Worm (Caenorhabditis elegans) whole organism, L1 larva: Measurements from ENCODE around the gene gnrr-2.
A peak's percentile ranks its signal among the peaks of the same experiment; 100 is the strongest.

Experiments used
- C16A3.4 ChIP-seq: fragments of 150-350 bp; optimal IDR thresholded peaks from 2 replicates; lab custom pipeline; 2014; ENCODE audit warnings: missing biosample characterization, missing genetic modification characterization
- C34B4.2 ChIP-seq: sonication (generic microtip); optimal IDR thresholded peaks from 2 replicates; lab custom pipeline; 2017; ENCODE audit warnings: mild to moderate bottlenecking, missing genetic modification characterization, missing compliant biosample characterization
- F16B12.6 ChIP-seq: fragments of 150-350 bp; optimal IDR thresholded peaks from 2 replicates; lab custom pipeline; 2014; ENCODE audit warnings: missing biosample characterization, missing genetic modification characterization
- Y116A8C.19 ChIP-seq: sonication (generic microtip); optimal IDR thresholded peaks from 2 replicates; lab custom pipeline; 2016; ENCODE audit warnings: missing compliant biosample characterization, missing genetic modification characterization, borderline replicate concordance
- aha-1 ChIP-seq: fragments of 150-350 bp; optimal IDR thresholded peaks from 2 replicates; lab custom pipeline; 2014; ENCODE audit warnings: missing biosample characterization, missing genetic modification characterization
- alr-1 ChIP-seq: fragments of 200-800 bp; sonication (Bioruptor generic); optimal IDR thresholded peaks from 2 replicates; lab custom pipeline; 2018; ENCODE audit warnings: borderline replicate concordance, mild to moderate bottlenecking, missing genetic modification characterization, missing compliant biosample characterization
- aly-2 ChIP-seq: fragments of 150-350 bp; optimal IDR thresholded peaks from 2 replicates; lab custom pipeline; 2014; ENCODE audit warnings: missing biosample characterization, missing genetic modification characterization
- blmp-1 ChIP-seq: fragments of 150-350 bp; optimal IDR thresholded peaks from 2 replicates; lab custom pipeline; 2014; ENCODE audit warnings: missing biosample characterization, missing genetic modification characterization
- ceh-63 ChIP-seq: fragments of 200-800 bp; sonication (Bioruptor generic); optimal IDR thresholded peaks from 2 replicates; lab custom pipeline; 2018; ENCODE audit warnings: mild to moderate bottlenecking, missing genetic modification characterization, missing compliant biosample characterization
- ces-1 ChIP-seq: fragments of 150-350 bp; optimal IDR thresholded peaks from 2 replicates; lab custom pipeline; 2014; ENCODE audit warnings: missing biosample characterization, missing genetic modification reagents, missing genetic modification characterization
- dpl-1 ChIP-seq, 3 experiments: fragments of 150-350 bp in 2 of 3; sonication (generic microtip) in 1 of 3; optimal IDR thresholded peaks; 2 replicates each; lab custom pipeline; 2014 to 2017; ENCODE audit warnings: missing biosample characterization in 3 of 3, missing genetic modification characterization in 3 of 3, missing genetic modification reagents in 3 of 3
- efl-1 ChIP-seq, 4 experiments: fragments of 150-350 bp; optimal IDR thresholded peaks in 3 of 4; peaks in 1 of 4; 1 replicate in 1 of 4; 2 replicates in 3 of 4; lab custom pipeline; 2014; ENCODE audit warnings: missing biosample characterization in 2 of 4, missing genetic modification characterization in 2 of 4, missing genetic modification reagents in 2 of 4
- efl-3 ChIP-seq: fragments of 200-800 bp; sonication (Bioruptor generic); optimal IDR thresholded peaks from 2 replicates; lab custom pipeline; 2018; ENCODE audit warnings: mild to moderate bottlenecking, missing genetic modification characterization, missing compliant biosample characterization
- egl-13 ChIP-seq: sonication (generic microtip); optimal IDR thresholded peaks from 2 replicates; lab custom pipeline; 2016; ENCODE audit warnings: missing genotype, missing genetic modification reagents, missing genetic modification characterization, missing compliant biosample characterization
- egl-27 ChIP-seq, 2 experiments: fragments of 150-350 bp in 1 of 2; sonication (generic microtip); optimal IDR thresholded peaks; 3 replicates each; lab custom pipeline; 2017 to 2018; ENCODE audit warnings: missing biosample characterization in 2 of 2, missing genetic modification characterization in 2 of 2, missing genetic modification reagents in 2 of 2
- elt-2 ChIP-seq: sonication (generic microtip); optimal IDR thresholded peaks from 2 replicates; lab custom pipeline; 2016; ENCODE audit warnings: missing genetic modification characterization, mild to moderate bottlenecking, inconsistent platforms, missing compliant biosample characterization, missing genetic modification reagents
- elt-3 ChIP-seq, 6 experiments: fragments of 150-350 bp in 1 of 6; sonication (generic microtip); optimal IDR thresholded peaks; 2 replicates each; lab custom pipeline; 2017 to 2018; ENCODE audit warnings: missing biosample characterization in 6 of 6, missing genetic modification characterization in 6 of 6, inconsistent platforms in 1 of 6
- fkh-8 ChIP-seq: sonication (generic microtip); optimal IDR thresholded peaks from 2 replicates; lab custom pipeline; 2016; ENCODE audit warnings: mild to moderate bottlenecking, missing genetic modification characterization, missing compliant biosample characterization
- hlh-17 ChIP-seq: fragments of 200-800 bp; sonication (Bioruptor generic); optimal IDR thresholded peaks from 2 replicates; lab custom pipeline; 2018; ENCODE audit warnings: missing genetic modification characterization, mild to moderate bottlenecking, missing compliant biosample characterization, moderate library complexity, borderline replicate concordance
- hpl-2 ChIP-seq: fragments of 150-350 bp; optimal IDR thresholded peaks from 2 replicates; lab custom pipeline; 2014; ENCODE audit warnings: missing biosample characterization, missing genetic modification reagents, missing genetic modification characterization
- isw-1 ChIP-seq: fragments of 200-800 bp; sonication (Bioruptor generic); IDR thresholded peaks from 2 replicates; pipeline ENCODE4 v1.3.6; 2022; ENCODE audit warnings: missing genetic modification characterization, missing compliant biosample characterization
- lin-14 ChIP-seq: fragments of 200-800 bp; sonication (Bioruptor generic); optimal IDR thresholded peaks from 2 replicates; lab custom pipeline; 2018; ENCODE audit warnings: mild to moderate bottlenecking, missing genetic modification characterization, moderate library complexity, missing compliant biosample characterization
- lin-15B ChIP-seq: fragments of 150-350 bp; sonication (generic microtip); optimal IDR thresholded peaks from 3 replicates; lab custom pipeline; 2014; ENCODE audit warnings: missing biosample characterization, missing genetic modification characterization
- lin-35 ChIP-seq, 2 experiments: fragments of 150-350 bp; optimal IDR thresholded peaks; 2 replicates each; lab custom pipeline; 2014; ENCODE audit warnings: missing biosample characterization in 2 of 2, missing genetic modification characterization in 2 of 2, missing genetic modification reagents in 2 of 2
- lin-39 ChIP-seq: fragments of 150-350 bp; optimal IDR thresholded peaks from 2 replicates; lab custom pipeline; 2014; ENCODE audit warnings: missing biosample characterization, missing genetic modification reagents, missing genetic modification characterization
- lsy-2 ChIP-seq, 2 experiments: fragments of 150-350 bp; optimal IDR thresholded peaks; 2 replicates each; lab custom pipeline; 2014; ENCODE audit warnings: missing biosample characterization in 2 of 2, missing genetic modification characterization in 2 of 2
- mab-9 ChIP-seq: fragments of 200-800 bp; sonication (Bioruptor generic); IDR thresholded peaks from 2 replicates; pipeline ENCODE4 v1.3.6; 2022; ENCODE audit warnings: missing genetic modification reagents, missing genetic modification characterization, missing compliant biosample characterization
- mef-2 ChIP-seq: fragments of 150-350 bp; optimal IDR thresholded peaks from 2 replicates; lab custom pipeline; 2014; ENCODE audit warnings: missing biosample characterization, missing genetic modification characterization
- nhr-12 ChIP-seq: sonication (generic microtip); optimal IDR thresholded peaks from 2 replicates; lab custom pipeline; 2017; ENCODE audit warnings: missing biosample characterization, missing genetic modification characterization
- nhr-19 ChIP-seq: fragments of 200-800 bp; sonication (Bioruptor generic); conservative IDR thresholded peaks from 2 replicates; pipeline ENCODE4 v1.3.6; 2022; ENCODE audit warnings: missing genetic modification characterization, missing compliant biosample characterization
- nhr-237 ChIP-seq: fragments of 150-350 bp; optimal IDR thresholded peaks from 2 replicates; lab custom pipeline; 2014; ENCODE audit warnings: missing biosample characterization, missing genetic modification characterization
- nhr-28 ChIP-seq: fragments of 150-350 bp; optimal IDR thresholded peaks from 2 replicates; lab custom pipeline; 2014; ENCODE audit warnings: missing biosample characterization, missing genetic modification characterization
- nhr-71 ChIP-seq: sonication (generic microtip); optimal IDR thresholded peaks from 2 replicates; lab custom pipeline; 2016; ENCODE audit warnings: mild to moderate bottlenecking, missing genetic modification characterization, moderate library complexity, missing compliant biosample characterization
- nhr-77 ChIP-seq: fragments of 150-350 bp; optimal IDR thresholded peaks from 2 replicates; lab custom pipeline; 2014; ENCODE audit warnings: missing biosample characterization, missing genetic modification characterization
- nhr-84 ChIP-seq: sonication (generic microtip); optimal IDR thresholded peaks from 2 replicates; lab custom pipeline; 2017; ENCODE audit warnings: missing biosample characterization, missing genetic modification characterization
- nhr-90 ChIP-seq: sonication (generic microtip); optimal IDR thresholded peaks from 2 replicates; lab custom pipeline; 2016; ENCODE audit warnings: mild to moderate bottlenecking, missing genetic modification characterization, missing compliant biosample characterization; ENCODE audit not compliant: poor library complexity
- pag-3 ChIP-seq: sonication (generic microtip); optimal IDR thresholded peaks from 2 replicates; lab custom pipeline; 2017; ENCODE audit warnings: missing genetic modification characterization, mild to moderate bottlenecking, missing compliant biosample characterization, antibody characterized with exemption, borderline replicate concordance; ENCODE audit not compliant: insufficient read depth
- pqm-1 ChIP-seq: sonication (generic microtip); optimal IDR thresholded peaks from 3 replicates; lab custom pipeline; 2017; ENCODE audit warnings: missing biosample characterization, missing genetic modification characterization
- rnt-1 ChIP-seq: sonication (generic microtip); optimal IDR thresholded peaks from 2 replicates; lab custom pipeline; 2016; ENCODE audit warnings: mild to moderate bottlenecking, missing genetic modification characterization, moderate library complexity, missing compliant biosample characterization
- skn-1 ChIP-seq: fragments of 150-350 bp; optimal IDR thresholded peaks from 2 replicates; lab custom pipeline; 2014; ENCODE audit warnings: missing biosample characterization, missing genetic modification characterization
- sox-4 ChIP-seq: sonication (generic microtip); optimal IDR thresholded peaks from 2 replicates; lab custom pipeline; 2016; ENCODE audit warnings: missing genetic modification characterization, missing compliant biosample characterization
- sptf-1 ChIP-seq: fragments of 150-350 bp; optimal IDR thresholded peaks from 2 replicates; lab custom pipeline; 2014; ENCODE audit warnings: missing biosample characterization, missing genetic modification characterization
- tbx-2 ChIP-seq: sonication (generic microtip); optimal IDR thresholded peaks from 2 replicates; lab custom pipeline; 2016; ENCODE audit warnings: missing genetic modification characterization, missing compliant biosample characterization
- unc-130 ChIP-seq: fragments of 150-350 bp; optimal IDR thresholded peaks from 2 replicates; lab custom pipeline; 2017; ENCODE audit warnings: missing biosample characterization, missing genetic modification characterization, inconsistent platforms
- unc-86 ChIP-seq: sonication (generic microtip); optimal IDR thresholded peaks from 2 replicates; lab custom pipeline; 2016; ENCODE audit warnings: missing genetic modification characterization, missing compliant biosample characterization
- unc-98 ChIP-seq: fragments of 200-800 bp; sonication (Bioruptor generic); IDR thresholded peaks from 2 replicates; pipeline ENCODE4 v1.3.6; 2022; ENCODE audit warnings: missing genetic modification characterization, missing compliant biosample characterization
- zag-1 ChIP-seq: fragments of 150-350 bp; optimal IDR thresholded peaks from 2 replicates; lab custom pipeline; 2014; ENCODE audit warnings: missing biosample characterization, missing genetic modification characterization
- ztf-4 ChIP-seq: fragments of 150-350 bp; optimal IDR thresholded peaks from 2 replicates; lab custom pipeline; 2014; ENCODE audit warnings: missing biosample characterization, missing genetic modification characterization

Gene gnrr-2

ce11 chrV:14423268-14423667 is 14.4 kb downstream of the gnrr-2 start, which contains the start of gene rpoa-12 (continued):
- TF ChIP-seq sox-4 (tag; lab: Kevin White, UChicago) (peak; percentile 29), Y116A8C.19 (tag; lab: Kevin White, UChicago) (no peak), nhr-71 (tag; lab: Kevin White, UChicago) (peak; percentile 62), mef-2 (tag; lab: Kevin White, UChicago) (no peak), unc-98 (GFP tag; lab: Robert Waterston, UW) (0 out of 2 replicates have a peak, but pooled peaks have one; percentile 44), fkh-8 (tag; lab: Kevin White, UChicago) (peak; percentile 63), nhr-12 (no peak), nhr-19 (0 out of 2 replicates have a peak, but pooled peaks have one; percentile 5), aha-1 (tag; lab: Kevin White, UChicago) (no peak), lin-35 (GFP tag; optimal IDR thresholded peaks at IDR 0.05; lab: Kevin White, UChicago) (peak; percentile 27 to 76), C34B4.2 (tag; lab: Kevin White, UChicago) (no peak), lin-15B (tag; lab: Kevin White, UChicago) (peak; percentile 31), nhr-90 (tag; lab: Kevin White, UChicago) (peak; percentile 49), tbx-2 (tag; lab: Kevin White, UChicago) (peak; percentile 44), unc-86 (tag; lab: Kevin White, UChicago) (no peak), lin-14 (GFP tag; lab: Kevin White, UChicago) (peak; percentile 53), dpl-1 (GFP tag; optimal IDR thresholded peaks at IDR 0.05; lab: Kevin White, UChicago) (peak; percentile 37 to 51 (median 38)), efl-1 (optimal IDR thresholded peaks at IDR 0.05; lab: Kevin White, UChicago) (peak; percentile 52 to 58), efl-1 (GFP tag; optimal IDR thresholded peaks at IDR 0.05 in 1 of 2; lab: Kevin White, UChicago) (peak; percentile 50 to 78), C16A3.4 (tag; lab: Kevin White, UChicago) (peak; percentile 59), blmp-1 (no peak), F16B12.6 (peak; percentile 27), ces-1 (no peak), nhr-77 (no peak)

ce11 chrV:14424958-14425492 is 16.2 kb downstream of the gnrr-2 start, which contains the start of gene rrsr-1:
Gene rrsr-1 (minus strand): TSS chrV:14425008.
- peak; percentile 6 for TF ChIP-seq lin-39 (tag; lab: Kevin White, UChicago)
- TF ChIP-seq unc-86 (tag; lab: Kevin White, UChicago), result peak; percentile 19
- TF ChIP-seq egl-13 (tag; lab: Kevin White, UChicago), result no peak
- no peak for TF ChIP-seq lin-14 (GFP tag; lab: Kevin White, UChicago)
- peak in 1 of 2 experiments; percentile 54 for TF ChIP-seq lin-35 (GFP tag; optimal IDR thresholded peaks at IDR 0.05; lab: Kevin White, UChicago)
- no peak for TF ChIP-seq nhr-12
- peak; percentile 78 for TF ChIP-seq rnt-1
- TF ChIP-seq sptf-1 (tag; lab: Kevin White, UChicago), result no peak
- no peak for TF ChIP-seq hpl-2 (GFP tag; lab: Kevin White, UChicago)
- TF ChIP-seq hlh-17 (GFP tag; lab: Kevin White, UChicago), result no peak
- peak; percentile 23 for TF ChIP-seq C16A3.4 (tag; lab: Kevin White, UChicago)
- TF ChIP-seq efl-1 (optimal IDR thresholded peaks at IDR 0.05; lab: Kevin White, UChicago), result peak; percentile 49 to 58
- peak; percentile 32 to 96 for TF ChIP-seq efl-1 (GFP tag; optimal IDR thresholded peaks at IDR 0.05 in 1 of 2; lab: Kevin White, UChicago)
- TF ChIP-seq nhr-28, result no peak
- TF ChIP-seq lin-15B (tag; lab: Kevin White, UChicago), result no peak
- no peak for TF ChIP-seq zag-1 (tag; lab: Kevin White, UChicago)
- TF ChIP-seq ceh-63 (GFP tag; lab: Kevin White, UChicago), result no peak
- no peak for TF ChIP-seq nhr-84 (tag; lab: Kevin White, UChicago)
- no peak for TF ChIP-seq elt-2 (tag; lab: Kevin White, UChicago)
- TF ChIP-seq egl-27 (tag; optimal IDR thresholded peaks at IDR 0.05; lab: Kevin White, UChicago), result no peak
- TF ChIP-seq aly-2 (tag; lab: Kevin White, UChicago), result no peak
- no peak for TF ChIP-seq alr-1
- peak; percentile 75 for TF ChIP-seq unc-130 (tag; lab: Kevin White, UChicago)
- TF ChIP-seq efl-3, result no peak
- peak; percentile 3; the same call in 1 of the 2 replicates for TF ChIP-seq isw-1
- TF ChIP-seq ces-1, result no peak
- no peak for TF ChIP-seq unc-98 (GFP tag; lab: Robert Waterston, UW)
- no peak for TF ChIP-seq nhr-237
- peak; percentile 74 for TF ChIP-seq skn-1 (tag; lab: Kevin White, UChicago)
- TF ChIP-seq mab-9 (GFP tag; lab: Robert Waterston, UW), result no peak
- TF ChIP-seq pqm-1, result no peak
- no peak for TF ChIP-seq elt-3 (tag; optimal IDR thresholded peaks at IDR 0.05; lab: Kevin White, UChicago)
- TF ChIP-seq pag-3 (tag; lab: Kevin White, UChicago), result no peak
- peak in 1 of 2 experiments; percentile 40 for TF ChIP-seq lsy-2 (tag; optimal IDR thresholded peaks at IDR 0.05; lab: Kevin White, UChicago)
- no peak for TF ChIP-seq aha-1 (tag; lab: Kevin White, UChicago)
- TF ChIP-seq nhr-90 (tag; lab: Kevin White, UChicago), result peak; percentile 60
- no peak for TF ChIP-seq ztf-4 (tag; lab: Kevin White, UChicago)
